Worm (Caenorhabditis elegans) whole organism, L1 larva: Measurements from ENCODE around the gene arf-1.
A peak's percentile ranks its signal among the peaks of the same experiment; 100 is the strongest.

Source experiments
- C16A3.4 ChIP-seq: fragments of 150-350 bp; optimal IDR thresholded peaks from 2 replicates; lab custom pipeline; 2014; ENCODE audit warnings: missing biosample characterization, missing genetic modification characterization
- C34B4.2 ChIP-seq: sonication (generic microtip); optimal IDR thresholded peaks from 2 replicates; lab custom pipeline; 2017; ENCODE audit warnings: mild to moderate bottlenecking, missing genetic modification characterization, missing compliant biosample characterization
- Y116A8C.19 ChIP-seq: sonication (generic microtip); optimal IDR thresholded peaks from 2 replicates; lab custom pipeline; 2016; ENCODE audit warnings: missing compliant biosample characterization, missing genetic modification characterization, borderline replicate concordance
- aha-1 ChIP-seq: fragments of 150-350 bp; optimal IDR thresholded peaks from 2 replicates; lab custom pipeline; 2014; ENCODE audit warnings: missing biosample characterization, missing genetic modification characterization
- blmp-1 ChIP-seq: fragments of 150-350 bp; optimal IDR thresholded peaks from 2 replicates; lab custom pipeline; 2014; ENCODE audit warnings: missing biosample characterization, missing genetic modification characterization
- ceh-82 ChIP-seq, 3 experiments: fragments of 150-350 bp in 1 of 3; sonication (generic microtip) in 2 of 3; optimal IDR thresholded peaks; 2 replicates each; lab custom pipeline; 2014 to 2017; ENCODE audit warnings: missing biosample characterization in 3 of 3, missing genetic modification characterization in 3 of 3
- ceh-88 ChIP-seq: fragments of 200-800 bp; sonication (Bioruptor generic); IDR thresholded peaks from 2 replicates; pipeline ENCODE4 v1.3.6; 2022; ENCODE audit warnings: missing genetic modification characterization, missing compliant biosample characterization
- ceh-90 ChIP-seq: sonication (generic microtip); optimal IDR thresholded peaks from 2 replicates; lab custom pipeline; 2016; ENCODE audit warnings: missing genetic modification characterization, missing compliant biosample characterization
- dpl-1 ChIP-seq, 3 experiments: fragments of 150-350 bp in 2 of 3; sonication (generic microtip) in 1 of 3; optimal IDR thresholded peaks; 2 replicates each; lab custom pipeline; 2014 to 2017; ENCODE audit warnings: missing biosample characterization in 3 of 3, missing genetic modification characterization in 3 of 3, missing genetic modification reagents in 3 of 3
- dsc-1 ChIP-seq: sonication (generic microtip); optimal IDR thresholded peaks from 2 replicates; lab custom pipeline; 2016; ENCODE audit warnings: mild to moderate bottlenecking, missing genetic modification characterization, missing compliant biosample characterization
- efl-1 ChIP-seq, 4 experiments: fragments of 150-350 bp; optimal IDR thresholded peaks in 3 of 4; peaks in 1 of 4; 1 replicate in 1 of 4; 2 replicates in 3 of 4; lab custom pipeline; 2014; ENCODE audit warnings: missing biosample characterization in 2 of 4, missing genetic modification characterization in 2 of 4, missing genetic modification reagents in 2 of 4
- efl-3 ChIP-seq: fragments of 200-800 bp; sonication (Bioruptor generic); optimal IDR thresholded peaks from 2 replicates; lab custom pipeline; 2018; ENCODE audit warnings: mild to moderate bottlenecking, missing genetic modification characterization, missing compliant biosample characterization
- egl-13 ChIP-seq: sonication (generic microtip); optimal IDR thresholded peaks from 2 replicates; lab custom pipeline; 2016; ENCODE audit warnings: missing genotype, missing genetic modification reagents, missing genetic modification characterization, missing compliant biosample characterization
- elt-2 ChIP-seq: sonication (generic microtip); optimal IDR thresholded peaks from 2 replicates; lab custom pipeline; 2016; ENCODE audit warnings: missing genetic modification characterization, mild to moderate bottlenecking, inconsistent platforms, missing compliant biosample characterization, missing genetic modification reagents
- elt-3 ChIP-seq, 6 experiments: fragments of 150-350 bp in 1 of 6; sonication (generic microtip); optimal IDR thresholded peaks; 2 replicates each; lab custom pipeline; 2017 to 2018; ENCODE audit warnings: missing biosample characterization in 6 of 6, missing genetic modification characterization in 6 of 6, inconsistent platforms in 1 of 6
- hpl-2 ChIP-seq: fragments of 150-350 bp; optimal IDR thresholded peaks from 2 replicates; lab custom pipeline; 2014; ENCODE audit warnings: missing biosample characterization, missing genetic modification reagents, missing genetic modification characterization
- irx-1 ChIP-seq: sonication (generic microtip); optimal IDR thresholded peaks from 2 replicates; lab custom pipeline; 2016; ENCODE audit warnings: missing genetic modification characterization, missing compliant biosample characterization
- lin-13 ChIP-seq: fragments of 150-350 bp; optimal IDR thresholded peaks from 2 replicates; lab custom pipeline; 2014; ENCODE audit warnings: missing biosample characterization, missing genetic modification reagents, missing genetic modification characterization
- lin-14 ChIP-seq: fragments of 200-800 bp; sonication (Bioruptor generic); optimal IDR thresholded peaks from 2 replicates; lab custom pipeline; 2018; ENCODE audit warnings: mild to moderate bottlenecking, missing genetic modification characterization, moderate library complexity, missing compliant biosample characterization
- lin-15B ChIP-seq: fragments of 150-350 bp; sonication (generic microtip); optimal IDR thresholded peaks from 3 replicates; lab custom pipeline; 2014; ENCODE audit warnings: missing biosample characterization, missing genetic modification characterization
- lin-35 ChIP-seq, 2 experiments: fragments of 150-350 bp; optimal IDR thresholded peaks; 2 replicates each; lab custom pipeline; 2014; ENCODE audit warnings: missing biosample characterization in 2 of 2, missing genetic modification characterization in 2 of 2, missing genetic modification reagents in 2 of 2
- lsy-2 ChIP-seq, 2 experiments: fragments of 150-350 bp; optimal IDR thresholded peaks; 2 replicates each; lab custom pipeline; 2014; ENCODE audit warnings: missing biosample characterization in 2 of 2, missing genetic modification characterization in 2 of 2
- mab-9 ChIP-seq: fragments of 200-800 bp; sonication (Bioruptor generic); IDR thresholded peaks from 2 replicates; pipeline ENCODE4 v1.3.6; 2022; ENCODE audit warnings: missing genetic modification reagents, missing genetic modification characterization, missing compliant biosample characterization
- mdl-1 ChIP-seq, 2 experiments: fragments of 150-350 bp; optimal IDR thresholded peaks; 2 replicates each; lab custom pipeline; 2014 to 2017; ENCODE audit warnings: missing biosample characterization in 2 of 2, missing genetic modification characterization in 2 of 2, inconsistent platforms in 1 of 2
- mep-1 ChIP-seq: fragments of 150-350 bp; optimal IDR thresholded peaks from 2 replicates; lab custom pipeline; 2014; ENCODE audit warnings: missing biosample characterization, missing genetic modification characterization
- nhr-19 ChIP-seq: fragments of 200-800 bp; sonication (Bioruptor generic); conservative IDR thresholded peaks from 2 replicates; pipeline ENCODE4 v1.3.6; 2022; ENCODE audit warnings: missing genetic modification characterization, missing compliant biosample characterization
- nhr-20 ChIP-seq: sonication (generic microtip); optimal IDR thresholded peaks from 2 replicates; lab custom pipeline; 2016; ENCODE audit warnings: mild to moderate bottlenecking, missing genetic modification characterization, missing compliant biosample characterization
- nhr-71 ChIP-seq: sonication (generic microtip); optimal IDR thresholded peaks from 2 replicates; lab custom pipeline; 2016; ENCODE audit warnings: mild to moderate bottlenecking, missing genetic modification characterization, moderate library complexity, missing compliant biosample characterization
- nhr-76 ChIP-seq: sonication (generic microtip); optimal IDR thresholded peaks from 2 replicates; lab custom pipeline; 2017; ENCODE audit warnings: missing biosample characterization, missing genetic modification characterization
- nhr-84 ChIP-seq: sonication (generic microtip); optimal IDR thresholded peaks from 2 replicates; lab custom pipeline; 2017; ENCODE audit warnings: missing biosample characterization, missing genetic modification characterization
- nhr-85 ChIP-seq: sonication (generic microtip); peaks from one replicate; lab custom pipeline; 2016; ENCODE audit warnings: missing genetic modification characterization, inconsistent platforms, missing compliant biosample characterization
- pag-3 ChIP-seq: sonication (generic microtip); optimal IDR thresholded peaks from 2 replicates; lab custom pipeline; 2017; ENCODE audit warnings: missing genetic modification characterization, mild to moderate bottlenecking, missing compliant biosample characterization, antibody characterized with exemption, borderline replicate concordance; ENCODE audit not compliant: insufficient read depth
- pax-3 ChIP-seq: fragments of 200-800 bp; sonication (Bioruptor generic); optimal IDR thresholded peaks from 2 replicates; lab custom pipeline; 2018; ENCODE audit warnings: mild to moderate bottlenecking, missing genetic modification characterization, moderate library complexity, missing compliant biosample characterization
- snpc-4 ChIP-seq: fragments of 150-350 bp; optimal IDR thresholded peaks from 2 replicates; lab custom pipeline; 2014; ENCODE audit warnings: missing biosample characterization, missing genetic modification characterization
- snu-23 ChIP-seq: sonication (generic microtip); optimal IDR thresholded peaks from 2 replicates; lab custom pipeline; 2016; ENCODE audit warnings: missing genetic modification characterization, missing compliant biosample characterization
- sox-4 ChIP-seq: sonication (generic microtip); optimal IDR thresholded peaks from 2 replicates; lab custom pipeline; 2016; ENCODE audit warnings: missing genetic modification characterization, missing compliant biosample characterization
- sup-37 ChIP-seq: fragments of 200-800 bp; sonication (Bioruptor generic); optimal IDR thresholded peaks from 2 replicates; lab custom pipeline; 2018; ENCODE audit warnings: mild to moderate bottlenecking, missing genetic modification characterization, missing compliant biosample characterization
- tbx-2 ChIP-seq: sonication (generic microtip); optimal IDR thresholded peaks from 2 replicates; lab custom pipeline; 2016; ENCODE audit warnings: missing genetic modification characterization, missing compliant biosample characterization
- tlp-1 ChIP-seq: fragments of 150-350 bp; optimal IDR thresholded peaks from 2 replicates; lab custom pipeline; 2014; ENCODE audit warnings: missing biosample characterization, missing genetic modification characterization
- unc-130 ChIP-seq: fragments of 150-350 bp; optimal IDR thresholded peaks from 2 replicates; lab custom pipeline; 2017; ENCODE audit warnings: missing biosample characterization, missing genetic modification characterization, inconsistent platforms
- unc-62 ChIP-seq: fragments of 150-350 bp; optimal IDR thresholded peaks from 2 replicates; lab custom pipeline; 2014; ENCODE audit warnings: missing biosample characterization, missing genetic modification reagents, missing genetic modification characterization
- unc-86 ChIP-seq: sonication (generic microtip); optimal IDR thresholded peaks from 2 replicates; lab custom pipeline; 2016; ENCODE audit warnings: missing genetic modification characterization, missing compliant biosample characterization
- xbp-1 ChIP-seq: sonication (generic microtip); optimal IDR thresholded peaks from 2 replicates; lab custom pipeline; 2016; ENCODE audit warnings: missing genetic modification characterization, missing compliant biosample characterization
- zag-1 ChIP-seq: fragments of 150-350 bp; optimal IDR thresholded peaks from 2 replicates; lab custom pipeline; 2014; ENCODE audit warnings: missing biosample characterization, missing genetic modification characterization

Gene arf-1

ce11 chrIII:5710676-5711075, 4.0 kb upstream of the arf-1 start:
- TF ChIP-seq efl-1 (optimal IDR thresholded peaks at IDR 0.05; lab: Kevin White, UChicago) (peak in 1 of 2 experiments; percentile 24), efl-1 (GFP tag; optimal IDR thresholded peaks at IDR 0.05 in 1 of 2; lab: Kevin White, UChicago) (peak in 1 of 2 experiments; percentile 5), lin-15B (tag; lab: Kevin White, UChicago) (no peak), sox-4 (tag; lab: Kevin White, UChicago) (no peak), nhr-85 (tag; lab: Kevin White, UChicago) (peak; percentile 80), nhr-71 (tag; lab: Kevin White, UChicago) (peak; percentile 37), snu-23 (GFP tag; lab: Kevin White, UChicago) (peak; percentile 58), unc-130 (tag; lab: Kevin White, UChicago) (peak; percentile 51), ceh-88 (GFP tag; lab: Robert Waterston, UW) (no peak), lin-35 (GFP tag; optimal IDR thresholded peaks at IDR 0.05; lab: Kevin White, UChicago) (peak; percentile 3 to 49), efl-3 (GFP tag; lab: Kevin White, UChicago) (no peak), pag-3 (tag; lab: Kevin White, UChicago) (no peak), elt-2 (tag; lab: Kevin White, UChicago) (peak; percentile 38), dpl-1 (GFP tag; optimal IDR thresholded peaks at IDR 0.05; lab: Kevin White, UChicago) (peak in 1 of 3 experiments; percentile 8), tlp-1 (tag; lab: Kevin White, UChicago) (no peak), nhr-19 (no peak), Y116A8C.19 (tag; lab: Kevin White, UChicago) (no peak), C16A3.4 (peak; percentile 36), mab-9 (GFP tag; lab: Robert Waterston, UW) (no peak), zag-1 (tag; lab: Kevin White, UChicago) (no peak), ceh-82 (tag; optimal IDR thresholded peaks at IDR 0.05; lab: Kevin White, UChicago) (peak in 1 of 3 experiments; percentile 2), C34B4.2 (tag; lab: Kevin White, UChicago) (no peak), blmp-1 (tag; lab: Kevin White, UChicago) (peak; percentile 76), sup-37 (GFP tag; lab: Kevin White, UChicago) (no peak), mep-1 (tag; lab: Kevin White, UChicago) (peak; percentile 33), nhr-84 (no peak), unc-86 (no peak), lin-14 (GFP tag; lab: Kevin White, UChicago) (peak; percentile 69), egl-13 (tag; lab: Kevin White, UChicago) (no peak), ceh-90 (tag; lab: Kevin White, UChicago) (no peak), aha-1 (tag; lab: Kevin White, UChicago) (no peak), nhr-76 (tag; lab: Kevin White, UChicago) (no peak), snpc-4 (no peak), lin-13 (GFP tag; lab: Kevin White, UChicago) (no peak), unc-62 (GFP tag; lab: Kevin White, UChicago) (no peak), irx-1 (no peak), dsc-1 (tag; lab: Kevin White, UChicago) (no peak), elt-3 (tag; optimal IDR thresholded peaks at IDR 0.05; lab: Kevin White, UChicago) (peak in 3 of 6 experiments; percentile 11 to 61 (median 38)), tbx-2 (tag; lab: Kevin White, UChicago) (peak; percentile 29), nhr-20 (peak; percentile 43), hpl-2 (GFP tag; lab: Kevin White, UChicago) (no peak), lsy-2 (tag; optimal IDR thresholded peaks at IDR 0.05; lab: Kevin White, UChicago) (peak in 1 of 2 experiments; percentile 87), xbp-1 (tag; lab: Kevin White, UChicago) (peak; percentile 30), mdl-1 (tag; optimal IDR thresholded peaks at IDR 0.05; lab: Kevin White, UChicago) (peak in 1 of 2 experiments; percentile 53), pax-3 (tag; lab: Kevin White, UChicago) (no peak)
- TF ChIP-seq, all 84 proteins: peak for 19
